Fruit fly (Drosophila melanogaster): ENCODE results near the gene teq.

- TF ChIP-seq h (optimal IDR thresholded peaks at IDR 0.05) (no peak), ttk (optimal IDR thresholded peaks at IDR 0.05) (no peak), Myc (optimal IDR thresholded peaks at IDR 0.05) (no peak)
Measured at dm6 chr3L:9119564-9119963, 45.1 kb downstream of the teq start.

Measured in Kc167 (cell line).